Worm (Caenorhabditis elegans) whole organism, L1 larva: ENCODE results near the gene F41C3.1.

Experiments
- egl-27 ChIP-seq, 2 experiments: fragments of 150-350 bp in 1 of 2; sonication (generic microtip); optimal IDR thresholded peaks; 3 replicates each; lab custom pipeline; 2017 to 2018; ENCODE audit warnings: missing biosample characterization in 2 of 2, missing genetic modification characterization in 2 of 2, missing genetic modification reagents in 2 of 2
- tbx-2 ChIP-seq: sonication (generic microtip); optimal IDR thresholded peaks from 2 replicates; lab custom pipeline; 2016; ENCODE audit warnings: missing genetic modification characterization, missing compliant biosample characterization

ce11 chrII:4766284-4766683, 14.2 kb downstream of the F41C3.1 start, which contains the start of gene ttm-2:
- TF ChIP-seq tbx-2 (tag; lab: Kevin White, UChicago) (no peak), egl-27 (tag; optimal IDR thresholded peaks at IDR 0.05; lab: Kevin White, UChicago) (no peak)
